Worm (Caenorhabditis elegans): ENCODE results near the gene C27H6.9.
A peak's percentile ranks its signal among the peaks of the same experiment; 100 is the strongest.

Gene C27H6.9

DNA sequence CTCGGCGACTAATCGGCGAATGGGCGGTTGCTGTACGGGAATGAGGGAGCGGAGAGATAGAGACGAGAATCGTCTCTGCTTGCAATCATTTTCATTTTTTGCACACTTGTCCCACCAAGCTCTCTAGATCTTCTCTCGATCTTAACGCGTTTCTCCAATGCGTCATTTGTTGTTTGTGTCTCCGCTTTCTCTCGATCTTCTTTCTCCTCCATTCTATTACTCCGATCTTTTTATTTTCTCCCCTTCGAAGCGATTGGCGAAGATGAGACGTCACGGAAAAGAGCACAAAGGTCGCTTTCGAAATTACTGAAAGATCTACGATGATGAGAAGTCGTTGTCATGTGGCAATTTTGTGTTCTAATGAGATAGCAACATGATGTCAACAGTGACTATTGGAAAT lies 24.0 kb upstream of the C27H6.9 start (continued):
- peak in 1 of 2 experiments; percentile 76 for TF ChIP-seq unc-62 (GFP tag; optimal IDR thresholded peaks at IDR 0.05 in 1 of 2)
- TF ChIP-seq unc-62 (tag; optimal IDR thresholded peaks at IDR 0.05) = no peak

DNA sequence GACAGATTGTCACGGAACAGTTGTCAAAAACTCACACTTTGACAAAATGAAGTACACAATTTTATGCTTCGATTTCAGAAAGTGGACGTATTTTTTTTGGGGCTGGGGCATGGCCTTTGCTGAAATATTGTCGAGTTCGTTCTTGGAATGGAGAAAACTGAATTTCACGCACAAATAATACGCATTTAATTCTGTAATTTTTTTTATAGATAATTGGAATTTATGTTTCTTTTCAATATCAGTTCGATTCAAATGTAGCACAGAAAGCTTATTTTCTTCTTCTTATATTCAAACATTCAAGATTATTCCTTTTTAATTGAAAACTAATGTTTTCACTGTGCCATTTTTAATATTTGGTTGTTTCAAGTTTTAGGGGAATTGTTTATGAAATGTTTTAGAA lies 22.3 kb upstream of the C27H6.9 start, which contains the start of gene T07C12.10:
Gene T07C12.10 (minus strand): TSS at position 101 of the 400 bp plus-strand sequence.
- TF ChIP-seq jun-1 (tag; optimal IDR thresholded peaks at IDR 0.05) (no peak), ces-1 (GFP tag; optimal IDR thresholded peaks at IDR 0.05) (no peak), madf-9 (GFP tag; conservative IDR thresholded peaks at IDR 0.05) (no peak), tra-1 (GFP tag; IDR thresholded peaks at IDR 0.05) (no peak), snpc-4 (tag; optimal IDR thresholded peaks at IDR 0.05) (no peak), mdt-29 (GFP tag; IDR thresholded peaks at IDR 0.05) (no peak), nhr-42 (GFP tag; IDR thresholded peaks at IDR 0.05) (no peak), unc-130 (GFP tag; optimal IDR thresholded peaks at IDR 0.05) (no peak)

DNA sequence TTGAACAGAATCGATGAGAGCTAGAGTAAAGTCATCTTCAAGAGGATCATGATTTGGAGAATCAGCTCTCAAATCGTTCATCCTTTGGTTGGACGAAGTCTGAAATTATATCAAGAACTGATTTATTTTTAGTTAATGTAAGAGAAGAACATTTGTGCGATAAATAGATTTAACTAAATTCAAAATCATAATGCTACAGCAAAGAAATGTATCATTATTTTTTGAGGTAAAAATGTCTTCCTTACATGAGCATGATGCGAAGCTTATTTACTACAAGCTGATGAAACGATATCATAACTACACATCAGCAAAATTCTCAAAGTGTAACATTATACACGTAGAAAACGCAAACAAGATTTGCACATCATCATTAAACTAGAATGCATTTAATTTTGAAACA lies 20.3 kb upstream of the C27H6.9 start, which contains the start of gene madf-4:
Gene madf-4 (minus strand): TSS at position 101 of the 400 bp plus-strand sequence.
- TF ChIP-seq nhr-28 (tag; optimal IDR thresholded peaks at IDR 0.05) = no peak
- no peak for TF ChIP-seq php-3 (GFP tag; IDR thresholded peaks at IDR 0.05)
- TF ChIP-seq egl-43 (GFP tag; IDR thresholded peaks at IDR 0.05) = no peak
- TF ChIP-seq nhr-42 (GFP tag; IDR thresholded peaks at IDR 0.05) = no peak
- TF ChIP-seq lir-3 (tag; optimal IDR thresholded peaks at IDR 0.05) = no peak
- TF ChIP-seq daf-12 (tag; optimal IDR thresholded peaks at IDR 0.05) = no peak
- no peak for TF ChIP-seq madf-5 (GFP tag; IDR thresholded peaks at IDR 0.05)
- TF ChIP-seq dmd-9 (GFP tag; IDR thresholded peaks at IDR 0.05) = no peak
- no peak for TF ChIP-seq cey-2 (tag; optimal IDR thresholded peaks at IDR 0.05; ENCODE audit: borderline replicate concordance, insufficient read depth)
- TF ChIP-seq ZK546.5 (tag; optimal IDR thresholded peaks at IDR 0.05) = no peak
- TF ChIP-seq ceh-44 (GFP tag; IDR thresholded peaks at IDR 0.05) = no peak
- TF ChIP-seq hlh-11 (tag; optimal IDR thresholded peaks at IDR 0.05) = no peak
- TF ChIP-seq tra-1 (GFP tag; IDR thresholded peaks at IDR 0.05) = no peak
- no peak for TF ChIP-seq gei-8 (GFP tag; optimal IDR thresholded peaks at IDR 0.05)
- no peak for TF ChIP-seq ces-1 (GFP tag; optimal IDR thresholded peaks at IDR 0.05)
- TF ChIP-seq nhr-11 (tag; optimal IDR thresholded peaks at IDR 0.05) = no peak
- no peak for TF ChIP-seq mep-1 (tag; optimal IDR thresholded peaks at IDR 0.05)
- TF ChIP-seq nhr-76 (tag; optimal IDR thresholded peaks at IDR 0.05) = no peak
- no peak for TF ChIP-seq spr-1 (tag; optimal IDR thresholded peaks at IDR 0.05)

DNA sequence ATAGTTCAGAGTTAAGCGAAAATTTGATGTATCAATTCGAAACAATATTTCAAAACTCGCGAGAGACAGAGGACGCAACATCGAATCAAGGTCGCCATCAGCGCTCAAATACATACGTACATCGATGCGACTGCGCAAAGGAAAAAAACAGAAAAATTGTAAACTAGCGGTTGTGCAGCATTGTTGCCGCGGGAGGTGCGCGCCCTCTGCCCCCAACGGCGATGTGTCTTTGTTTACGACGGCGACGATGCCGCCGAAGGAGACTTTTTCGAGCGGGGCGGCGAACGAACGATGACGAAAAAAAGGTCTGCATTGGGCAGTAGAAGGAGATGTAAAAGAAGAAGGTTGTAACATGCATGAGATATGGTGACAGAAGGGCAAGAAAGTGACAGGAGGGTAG lies 19.8 kb upstream of the C27H6.9 start:
- TF ChIP-seq lin-1 (GFP tag; IDR thresholded peaks at IDR 0.05) (no peak), set-16 (GFP tag; IDR thresholded peaks at IDR 0.05) (peak; percentile 44; the same call in 1 of the 2 replicates), daf-19 (GFP tag; conservative IDR thresholded peaks at IDR 0.05) (no peak), nhr-6 (tag; optimal IDR thresholded peaks at IDR 0.05) (no peak), snpc-1.2 (GFP tag; IDR thresholded peaks at IDR 0.05) (no peak), cey-2 (tag; optimal IDR thresholded peaks at IDR 0.05; ENCODE audit: borderline replicate concordance, insufficient read depth) (no peak), unc-62 (GFP tag; optimal IDR thresholded peaks at IDR 0.05 in 1 of 2) (peak in 1 of 2 experiments; percentile 71), unc-62 (tag; optimal IDR thresholded peaks at IDR 0.05) (no peak), mes-2 (tag; optimal IDR thresholded peaks at IDR 0.05; ENCODE audit: poor library complexity, severe bottlenecking) (peak; percentile 6), mep-1 (tag; optimal IDR thresholded peaks at IDR 0.05) (peak; percentile 17), tag-97 (GFP tag; IDR thresholded peaks at IDR 0.05) (no peak), nhr-25 (tag; optimal IDR thresholded peaks at IDR 0.05; ENCODE audit: borderline replicate concordance, insufficient read depth) (peak; percentile 28), ceh-20 (GFP tag; IDR thresholded peaks at IDR 0.05) (0 out of 2 replicates have a peak, but pooled peaks have one; percentile 35)

Data from whole organism, L4 larva.